Fruit fly (Drosophila melanogaster) whole organism, embryonic: ENCODE results near the gene CG33654.

Experiments
- Bgb ChIP-seq: fragments of 200-800 bp; sonication (Bioruptor generic); IDR thresholded peaks from 2 replicates; pipeline ENCODE4 v1.3.6; 2022; ENCODE audit warnings: missing biosample characterization, missing genetic modification characterization; ENCODE audit not compliant: partially characterized antibody
- Max ChIP-seq: fragments of 200-800 bp; sonication (Bioruptor generic); optimal IDR thresholded peaks from 2 replicates; lab custom pipeline; 2016; ENCODE audit warnings: missing biosample characterization, mild to moderate bottlenecking, missing genetic modification characterization
- Optix ChIP-seq: fragments of 200-800 bp; sonication (Bioruptor generic); IDR thresholded peaks from 3 replicates; pipeline ENCODE4 v1.3.6; 2022; ENCODE audit warnings: missing biosample characterization, missing genetic modification characterization
- mirr ChIP-seq: fragments of 200-800 bp; sonication (Bioruptor generic); optimal IDR thresholded peaks from 3 replicates; lab custom pipeline; 2018; ENCODE audit warnings: missing biosample characterization, mild to moderate bottlenecking, missing genetic modification characterization

DNA sequence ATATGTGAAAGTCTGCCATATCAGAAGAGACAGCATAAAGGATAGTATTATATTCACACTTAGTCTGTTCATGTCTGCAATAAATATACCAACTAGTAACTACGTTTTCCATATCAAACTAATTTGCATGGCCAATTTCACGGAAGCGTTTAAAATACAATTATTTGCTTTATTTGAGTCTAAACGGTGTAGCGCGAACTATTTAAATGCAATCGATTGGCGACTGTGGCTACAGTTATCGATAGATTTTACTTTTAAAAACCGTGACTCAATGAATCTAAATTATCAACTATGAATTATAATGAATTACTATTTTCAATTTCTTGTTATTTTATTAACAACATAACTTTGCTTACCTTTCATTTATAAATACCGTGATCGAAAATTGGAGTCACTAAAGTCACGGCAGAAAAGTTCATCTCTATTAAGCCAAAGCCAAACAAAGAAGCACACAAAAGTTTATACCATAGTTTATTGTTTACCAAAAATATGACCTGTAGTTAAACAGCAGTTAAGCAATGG lies 43.9 kb upstream of the CG33654 start, which contains the start of the genes CG9427 and CG8319:
- no peak for TF ChIP-seq mirr
- peak; percentile 78 for TF ChIP-seq Bgb
- TF ChIP-seq Optix (GFP tag; lab: Robert Waterston, UW), result no peak
- peak; percentile 63 for TF ChIP-seq Max (GFP tag; lab: Kevin White, UChicago)
